Worm (Caenorhabditis elegans): ENCODE measurements around the gene rsp-3.

The rsp-3 gene

DNA sequence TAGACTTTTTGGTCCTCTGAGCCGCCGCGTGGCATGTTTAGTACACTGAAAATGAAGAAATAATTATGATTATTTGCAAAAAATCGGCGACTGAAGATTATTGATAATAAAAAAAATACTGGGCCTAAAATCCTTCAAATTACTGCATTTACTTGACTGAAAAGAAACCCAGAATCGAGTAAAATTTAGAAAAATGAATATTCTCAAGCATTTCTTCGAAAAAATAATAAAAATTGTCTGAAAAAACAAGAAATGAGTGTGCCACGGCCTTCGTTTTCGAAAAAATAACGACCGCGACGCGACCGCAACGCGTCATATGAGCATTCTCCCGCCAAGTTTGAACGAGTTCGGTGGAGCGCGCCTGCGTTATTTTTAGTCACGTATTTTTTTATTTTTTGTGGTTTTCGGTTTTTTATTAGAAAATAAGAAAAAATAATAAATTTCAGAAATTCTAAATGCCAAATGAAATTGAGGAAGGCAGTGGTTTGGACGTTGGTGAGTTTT lies at the start of gene rsp-3, which contains the start of gene spin-4:
Gene rsp-3 (minus strand): TSS at position 51 of the 504 bp plus-strand sequence.
Gene spin-4 (plus strand): TSS at position 447 of the 504 bp plus-strand sequence.
- no peak for TF ChIP-seq unc-62 (GFP tag; optimal IDR thresholded peaks at IDR 0.05)

DNA sequence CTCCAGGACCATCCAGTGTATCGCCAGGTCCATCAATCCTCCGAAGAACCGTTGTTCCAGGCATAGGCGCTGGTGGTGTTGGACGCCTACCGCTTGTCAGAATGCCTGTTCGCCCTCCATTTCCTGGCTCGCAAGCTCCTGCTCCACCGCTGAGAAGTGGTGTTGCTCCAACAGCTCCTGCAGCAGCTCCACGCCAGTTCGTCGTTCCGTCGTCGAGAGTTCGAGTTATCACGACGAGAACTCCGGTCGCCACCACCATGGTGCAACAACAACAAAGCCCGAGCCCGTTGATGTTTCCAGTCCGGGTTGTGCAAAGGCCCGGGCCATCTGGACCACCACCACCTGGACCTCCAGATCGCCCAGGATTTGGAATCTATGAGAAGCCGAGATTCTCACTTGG lies 40.4 kb upstream of the rsp-3 start:
- no peak for TF ChIP-seq unc-62 (GFP tag; optimal IDR thresholded peaks at IDR 0.05)

DNA sequence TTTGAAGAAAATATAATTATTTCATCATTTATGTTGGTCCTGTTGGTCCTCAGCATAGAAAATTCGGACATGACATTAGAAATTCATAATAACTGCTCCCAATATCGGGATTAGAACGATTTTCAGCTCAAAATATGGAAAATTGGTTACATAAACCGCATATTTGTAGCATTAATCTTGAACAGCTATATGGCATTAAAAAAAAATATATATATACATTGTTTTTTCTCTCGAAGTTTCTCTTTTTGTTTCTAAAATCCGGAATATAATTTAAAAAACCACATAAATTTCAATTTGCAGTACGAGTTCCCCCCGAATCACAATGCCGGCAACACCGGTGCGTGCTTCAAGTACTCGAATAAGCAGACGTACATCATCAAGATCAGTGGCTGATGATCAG lies 26.5 kb upstream of the rsp-3 start, which contains the start of gene ssl-1:
Gene ssl-1 (plus strand): TSS at position 301 of the 400 bp plus-strand sequence.
- TF ChIP-seq unc-62 (GFP tag; optimal IDR thresholded peaks at IDR 0.05): no peak

DNA sequence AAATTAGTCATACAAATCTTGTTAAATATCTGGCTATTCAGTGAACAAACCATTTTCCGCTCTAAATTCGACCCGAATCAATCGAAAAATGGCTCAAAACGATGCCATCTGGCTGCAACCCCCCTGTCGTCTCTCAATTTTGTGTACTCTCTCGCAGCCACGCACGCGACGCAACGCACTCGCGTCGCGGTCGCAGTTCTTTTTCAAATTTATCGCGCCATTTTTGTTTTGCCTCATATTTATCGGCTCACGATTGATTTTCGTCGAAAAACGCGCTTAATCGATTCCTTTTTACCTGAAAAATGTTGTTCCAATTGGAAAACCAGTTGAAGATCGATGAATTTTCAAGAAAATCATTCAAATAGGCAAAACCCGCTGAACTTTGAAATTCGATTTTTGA lies 26.1 kb upstream of the rsp-3 start:
- no peak for TF ChIP-seq unc-62 (GFP tag; optimal IDR thresholded peaks at IDR 0.05)

DNA sequence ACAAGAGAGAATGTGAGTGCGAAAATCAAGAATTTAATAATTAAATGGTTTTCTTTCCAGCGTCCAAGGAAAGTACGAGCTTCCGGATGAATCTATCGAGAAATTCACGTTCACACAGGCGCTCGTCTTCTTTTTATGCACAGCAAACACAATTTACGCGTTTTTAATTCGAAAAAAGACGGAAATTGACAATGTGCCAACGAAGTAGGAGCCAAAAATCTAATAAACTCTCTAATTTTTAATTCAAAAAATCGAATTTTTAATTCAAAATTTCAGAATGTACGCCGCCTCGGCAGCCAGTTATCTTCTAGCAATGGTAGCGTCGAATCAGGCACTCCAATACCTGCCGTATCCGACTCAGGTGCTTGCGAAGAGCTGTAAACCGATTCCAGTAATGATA lies 24.0 kb upstream of the rsp-3 start:
- no peak for TF ChIP-seq unc-62 (GFP tag; optimal IDR thresholded peaks at IDR 0.05)

DNA sequence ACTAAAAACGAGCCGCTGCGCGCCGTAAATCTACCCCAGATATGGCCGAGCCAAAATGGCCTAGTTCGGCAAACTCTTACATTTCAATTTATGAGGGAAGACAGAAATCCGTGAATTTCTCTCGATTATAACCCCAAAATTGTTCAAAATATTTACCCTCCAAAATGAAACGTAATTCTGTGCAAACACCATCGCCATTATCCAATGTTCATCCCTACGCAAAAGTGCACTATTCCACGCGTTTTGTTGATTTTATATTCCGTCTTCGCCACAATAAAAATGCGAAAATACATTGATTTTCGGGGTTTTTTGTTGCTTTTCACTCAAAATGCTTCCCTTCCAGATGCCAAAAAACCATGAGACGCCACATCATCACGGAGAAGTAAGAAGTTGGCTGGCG lies 23.5 kb upstream of the rsp-3 start, which contains the start of gene hut-1:
Gene hut-1 (plus strand): TSS at position 344 of the 400 bp plus-strand sequence.
- TF ChIP-seq unc-62 (GFP tag; optimal IDR thresholded peaks at IDR 0.05): no peak

DNA sequence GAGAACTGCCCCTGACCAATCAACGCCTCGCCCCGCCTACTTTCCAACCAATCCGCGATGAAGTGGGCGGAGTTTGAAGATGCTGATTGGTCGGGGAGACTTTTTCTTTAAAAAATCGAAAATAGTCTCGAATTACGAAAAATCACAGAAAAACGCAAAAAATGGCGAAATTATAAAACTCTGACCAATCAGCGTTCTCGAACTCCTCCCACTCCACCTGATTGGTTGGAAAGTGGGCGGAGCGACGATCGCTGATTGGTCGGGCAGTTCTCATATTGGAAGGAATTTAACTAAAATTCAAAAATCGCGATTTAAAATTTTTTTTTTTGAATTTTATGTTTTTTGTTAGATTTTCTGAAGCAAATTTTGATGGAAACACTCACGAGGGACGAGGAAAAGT lies 15.5 kb upstream of the rsp-3 start:
- no peak for TF ChIP-seq unc-62 (GFP tag; optimal IDR thresholded peaks at IDR 0.05)

DNA sequence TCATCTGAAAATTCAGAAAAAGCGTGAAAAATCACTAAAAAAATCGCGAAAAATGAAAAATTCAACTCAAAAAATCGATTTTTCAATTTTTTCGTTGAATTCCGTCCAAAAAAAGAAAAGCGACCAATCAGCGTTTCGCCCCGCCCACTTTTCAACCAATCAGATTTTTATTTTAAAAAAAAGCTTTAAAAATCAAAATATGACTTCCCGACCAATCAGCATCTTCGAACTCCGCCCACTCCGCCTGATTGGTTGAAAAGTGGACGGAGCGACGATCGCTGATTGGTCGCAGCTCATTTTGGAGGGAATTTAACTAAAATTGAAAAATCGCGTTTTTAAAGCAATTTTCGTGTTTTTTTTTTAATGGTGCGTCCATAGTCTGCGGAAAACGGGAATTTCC lies 14.7 kb upstream of the rsp-3 start:
- no peak for TF ChIP-seq unc-62 (GFP tag; optimal IDR thresholded peaks at IDR 0.05)

DNA sequence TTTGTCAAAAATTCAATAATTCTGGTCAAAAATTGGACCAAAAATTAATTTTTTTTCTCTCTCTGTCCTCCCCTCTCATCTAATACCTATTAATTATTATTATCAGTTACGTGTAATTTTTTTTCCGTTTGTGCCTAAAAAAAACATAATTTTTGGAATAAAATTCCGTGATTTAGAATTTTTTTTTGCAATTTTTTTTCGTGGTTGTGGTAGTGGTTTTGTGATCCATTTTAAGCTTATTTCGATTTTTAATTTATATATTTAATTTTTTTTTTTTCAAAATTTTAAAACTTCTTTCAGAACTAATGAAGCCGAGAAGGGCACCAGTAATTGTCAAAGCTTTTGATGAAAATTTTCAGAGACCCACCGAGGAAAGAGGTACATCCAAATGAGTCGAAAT lies 11.5 kb upstream of the rsp-3 start, which contains the start of gene sas-1:
Gene sas-1 (plus strand): TSS at position 301 of the 400 bp plus-strand sequence.
- no peak for TF ChIP-seq unc-62 (GFP tag; optimal IDR thresholded peaks at IDR 0.05)

DNA sequence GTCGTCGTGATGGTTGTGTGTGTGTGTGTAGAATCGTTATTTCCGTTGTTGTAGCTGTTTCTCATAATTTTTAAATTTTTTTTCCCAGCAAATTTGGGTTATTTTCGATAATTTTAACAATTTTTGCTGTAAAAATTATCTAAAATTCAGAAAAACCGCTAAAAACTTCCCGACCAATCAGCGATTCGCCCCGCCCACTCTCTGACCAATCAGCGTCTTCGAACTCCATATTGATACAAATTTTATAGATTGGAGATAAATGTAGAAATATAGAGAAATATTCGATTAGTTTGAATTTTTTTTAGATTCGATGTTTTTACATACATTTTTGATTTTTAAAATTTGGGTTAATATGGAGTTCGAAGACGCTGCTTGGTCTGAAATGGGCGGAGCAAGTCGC lies 9.9 kb upstream of the rsp-3 start:
- no peak for TF ChIP-seq unc-62 (GFP tag; optimal IDR thresholded peaks at IDR 0.05)

DNA sequence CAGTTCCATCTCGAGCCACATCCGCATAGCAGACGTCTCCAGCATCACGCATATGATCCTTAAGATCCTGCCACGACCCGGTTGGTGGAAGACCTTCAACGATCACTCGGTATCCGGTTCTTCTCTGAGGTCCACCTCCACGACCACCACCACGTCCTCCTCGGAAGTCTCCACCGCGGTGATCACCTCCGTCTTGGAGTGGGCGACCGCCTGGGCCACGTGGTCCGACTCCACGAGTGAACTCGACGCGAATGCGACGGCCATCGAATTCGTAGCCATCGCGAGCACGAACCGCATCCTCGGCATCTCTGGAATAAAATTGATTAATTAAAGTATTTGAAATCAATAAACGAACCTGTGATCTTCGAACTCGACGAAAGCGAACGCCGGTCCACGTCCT lies 340 bp downstream of the rsp-3 start:
- TF ChIP-seq unc-62 (GFP tag; optimal IDR thresholded peaks at IDR 0.05): no peak

DNA sequence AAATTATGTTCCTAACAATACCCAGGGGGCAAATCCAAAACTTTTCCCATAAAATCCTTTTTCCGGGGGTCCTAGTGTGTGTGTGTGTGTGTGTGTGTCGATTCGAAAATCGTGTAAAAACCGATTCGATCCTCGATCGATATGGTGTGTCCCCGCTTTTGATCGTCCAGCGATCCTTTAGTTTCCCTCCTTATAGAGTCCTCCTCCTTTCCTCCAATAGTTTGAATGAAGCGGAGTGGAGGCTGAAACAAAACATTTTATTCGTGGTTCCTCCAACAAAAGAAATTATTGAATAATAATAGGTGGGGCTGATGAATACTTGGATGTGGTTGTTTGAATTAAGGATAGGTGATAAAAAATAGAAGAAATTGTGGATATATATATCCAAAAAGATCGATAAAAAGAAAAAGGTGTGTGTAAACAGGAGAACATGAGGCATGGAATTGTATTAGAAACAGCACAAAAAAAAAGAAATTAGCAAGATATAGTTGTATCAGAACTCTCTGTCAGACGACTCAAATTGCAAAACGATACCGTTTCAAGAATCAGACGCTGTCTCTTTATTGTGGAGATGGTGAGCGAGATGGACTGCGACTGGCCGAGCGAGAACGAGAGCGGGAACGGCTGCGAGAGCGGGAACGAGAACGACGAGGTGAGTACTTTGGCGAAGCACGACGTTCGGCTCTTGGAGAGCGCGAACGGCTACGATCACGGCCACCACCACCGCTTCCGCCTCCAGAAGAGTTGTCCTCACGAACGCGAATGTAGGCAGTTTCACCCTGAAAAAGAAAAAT lies 1.1 kb downstream of the rsp-3 start:
- no peak for TF ChIP-seq unc-62 (GFP tag; optimal IDR thresholded peaks at IDR 0.05)

DNA sequence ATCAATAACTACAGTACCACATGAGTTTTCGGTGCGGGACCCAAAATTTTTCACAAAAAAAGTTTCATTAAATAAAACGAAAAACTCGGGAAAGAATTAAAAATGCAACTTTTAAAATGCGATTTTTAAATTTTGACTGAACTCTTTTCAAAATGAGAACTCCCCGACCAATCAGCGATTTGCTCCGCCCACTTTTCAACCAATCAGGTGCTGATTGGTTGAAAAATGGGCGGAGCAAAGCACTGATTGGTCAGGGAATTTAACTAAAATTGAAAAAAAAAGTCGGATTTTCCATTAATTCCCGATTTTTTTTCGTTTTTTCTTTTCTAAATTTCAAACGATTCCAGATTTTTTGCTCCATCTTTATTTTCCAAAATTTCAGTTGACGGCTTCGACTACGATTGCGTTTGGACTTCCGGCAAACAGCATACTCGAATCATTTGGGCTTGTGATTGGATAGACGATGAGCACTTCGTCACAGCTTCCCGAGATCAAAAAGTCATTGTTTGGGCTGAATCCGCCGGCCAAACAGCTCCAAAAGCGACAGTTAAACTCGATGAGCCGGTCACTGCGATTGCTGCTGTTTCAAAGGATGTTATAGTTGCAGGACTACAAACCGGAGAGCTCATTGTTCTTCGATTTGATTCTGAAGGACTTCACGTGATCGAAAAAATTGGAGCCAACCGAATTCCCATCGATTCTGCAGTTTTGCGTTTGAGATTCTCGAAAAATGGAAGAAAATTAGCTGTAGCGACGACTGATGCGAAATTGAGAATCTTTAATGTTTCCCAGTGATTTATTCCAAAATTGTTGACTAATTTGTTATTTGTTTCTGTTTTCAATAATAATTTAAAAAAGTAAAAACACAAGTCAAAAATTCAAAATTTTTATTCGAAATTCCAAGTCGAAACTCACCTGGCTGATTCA lies 2.1 kb downstream of the rsp-3 start:
- no peak for TF ChIP-seq unc-62 (GFP tag; optimal IDR thresholded peaks at IDR 0.05)

DNA sequence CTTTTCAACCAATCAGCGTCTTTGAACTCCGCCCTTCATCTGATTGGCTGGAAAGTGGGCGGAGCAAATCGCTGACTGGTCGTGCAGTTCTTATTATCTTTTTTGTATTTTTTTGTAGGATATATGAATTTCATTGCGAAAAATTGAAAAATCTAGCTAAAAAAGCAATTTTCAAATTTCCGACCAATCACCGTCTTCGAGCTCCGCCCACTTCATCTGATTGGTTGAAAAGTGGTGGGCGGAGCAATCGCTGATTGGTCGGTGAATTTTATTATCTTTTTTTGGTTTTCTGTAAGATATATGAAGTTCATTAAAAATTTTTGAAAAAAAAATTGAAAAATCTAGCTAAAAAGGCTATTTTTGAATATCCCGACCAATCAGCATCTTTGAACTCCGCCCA lies 7.5 kb downstream of the rsp-3 start:
- no peak for TF ChIP-seq unc-62 (GFP tag; optimal IDR thresholded peaks at IDR 0.05)

DNA sequence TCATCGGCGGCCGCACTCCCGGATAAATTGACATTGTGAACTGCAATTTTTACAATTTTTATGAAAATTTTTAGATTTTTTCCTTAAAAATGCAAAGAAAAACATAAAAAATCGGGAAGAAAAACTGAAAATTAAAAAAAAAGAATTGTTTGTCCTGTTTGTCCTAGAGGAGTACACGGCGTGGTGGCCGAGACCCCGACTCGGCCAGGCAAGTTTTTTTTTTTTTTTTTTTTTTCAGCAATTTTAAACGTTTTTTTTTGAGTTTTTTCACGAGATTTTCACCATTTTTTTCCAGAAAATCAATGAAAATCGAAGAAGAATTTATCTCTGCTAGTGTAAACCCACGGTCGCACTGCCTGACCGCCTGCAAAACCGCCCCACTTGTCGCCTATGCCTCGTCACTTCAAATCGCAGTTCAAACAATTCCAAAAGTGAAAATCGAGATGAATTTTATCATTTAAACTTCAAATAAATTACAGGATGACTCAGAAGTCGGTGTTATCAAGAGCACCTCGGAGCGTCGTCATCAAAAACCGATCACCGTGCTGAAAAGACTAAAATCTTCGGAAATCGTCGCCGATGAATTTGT lies 14.2 kb downstream of the rsp-3 start, which contains the start of the genes taf-7.2 and elpc-2:
Gene taf-7.2 (minus strand): TSS at position 42 of the 589 bp plus-strand sequence.
Gene elpc-2 (plus strand): TSS at position 296 of the 589 bp plus-strand sequence.
- no peak for TF ChIP-seq unc-62 (GFP tag; optimal IDR thresholded peaks at IDR 0.05)

DNA sequence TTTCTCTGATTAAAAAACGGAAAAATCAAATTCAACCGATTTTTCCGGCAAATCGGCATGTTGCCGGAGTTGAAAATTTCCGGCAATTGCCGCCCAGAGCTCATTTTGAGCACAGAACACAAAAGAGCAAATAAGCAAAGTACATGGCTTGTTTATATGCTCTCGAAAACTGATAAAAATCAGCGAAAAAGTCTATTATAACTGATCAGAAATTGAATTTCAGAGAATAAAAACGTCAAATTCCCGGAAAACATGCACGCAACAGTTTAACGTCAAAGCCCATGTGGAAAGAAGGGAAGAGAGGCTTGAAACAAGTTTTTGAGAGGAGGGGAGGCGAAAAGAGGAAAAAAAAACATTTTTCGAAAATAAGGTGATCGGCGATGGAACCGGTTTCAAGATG lies 18.9 kb downstream of the rsp-3 start:
- no peak for TF ChIP-seq unc-62 (GFP tag; optimal IDR thresholded peaks at IDR 0.05)
